Fruit fly (Drosophila melanogaster): ENCODE measurements around the gene CG10853.

The CG10853 gene

DNA sequence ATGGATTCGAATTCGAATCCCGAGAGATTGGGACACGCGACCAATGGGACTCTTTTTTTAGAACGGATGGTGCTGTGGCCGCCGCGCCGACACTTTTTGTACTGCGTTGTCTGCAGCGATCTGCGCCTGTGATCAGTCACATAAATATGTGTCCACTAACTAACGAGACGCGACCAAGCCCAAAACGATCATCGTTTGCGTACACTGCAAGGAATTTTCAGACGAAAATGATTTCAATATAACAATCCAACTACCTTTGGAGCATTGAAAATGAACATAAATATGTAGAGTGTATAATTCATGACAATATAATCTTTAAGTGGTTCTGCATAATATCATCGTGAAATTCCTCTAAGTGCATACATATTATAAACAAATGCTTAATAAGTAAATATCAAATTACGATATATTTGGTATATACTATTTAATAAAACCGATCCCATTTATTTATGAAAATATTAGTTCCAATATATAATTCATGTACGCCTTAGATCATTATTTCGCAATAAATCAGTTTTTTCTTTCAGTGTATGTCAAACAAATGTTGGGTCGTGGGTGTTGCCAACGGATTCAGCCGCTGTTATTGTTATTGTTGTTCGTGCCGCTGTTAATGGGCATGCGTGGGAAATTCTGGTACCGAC is 12.0 kb upstream of the CG10853 start, which contains the start of gene Eip63F-1 (continued):
- TF ChIP-seq her (GFP tag; optimal IDR thresholded peaks at IDR 0.05) (no peak), Dfd (GFP tag; optimal IDR thresholded peaks at IDR 0.05) (no peak), vfl (GFP tag; optimal IDR thresholded peaks at IDR 0.05) (no peak), Oaz (GFP tag; IDR thresholded peaks at IDR 0.05) (no peak), CG32767 (GFP tag; IDR thresholded peaks at IDR 0.05) (peak; percentile 24; the same call in 1 of the 2 replicates), sob (GFP tag; IDR thresholded peaks at IDR 0.05) (no peak), Fer3 (tag; optimal IDR thresholded peaks at IDR 0.05) (peak; percentile 61), Ssrp (tag; optimal IDR thresholded peaks at IDR 0.05) (peak; percentile 71), CG18011 (GFP tag; optimal IDR thresholded peaks at IDR 0.05) (no peak), croc (GFP tag; conservative IDR thresholded peaks at IDR 0.05) (no peak; the same call in 2 of the 3 replicates), jumu (GFP tag; optimal IDR thresholded peaks at IDR 0.05) (no peak), Asciz (GFP tag; optimal IDR thresholded peaks at IDR 0.05) (peak; percentile 63), phol (tag; optimal IDR thresholded peaks at IDR 0.05) (peak; percentile 78), Chrac-16 (GFP tag; optimal IDR thresholded peaks at IDR 0.05) (peak; percentile 37), CG7556 (GFP tag; optimal IDR thresholded peaks at IDR 0.05) (peak; percentile 68), CG12942 (GFP tag; optimal IDR thresholded peaks at IDR 0.05) (peak; percentile 42), sr (GFP tag; IDR thresholded peaks at IDR 0.05) (peak; percentile 76), CG11723 (GFP tag; optimal IDR thresholded peaks at IDR 0.05) (no peak), CG8281 (tag; optimal IDR thresholded peaks at IDR 0.05) (peak; percentile 38), tup (GFP tag; optimal IDR thresholded peaks at IDR 0.05) (no peak), CG32532 (GFP tag; IDR thresholded peaks at IDR 0.05) (peak; percentile 55), gro (GFP tag; optimal IDR thresholded peaks at IDR 0.05) (no peak), gem (tag; optimal IDR thresholded peaks at IDR 0.05) (peak; percentile 82), Nf-YB (GFP tag; optimal IDR thresholded peaks at IDR 0.05) (peak; percentile 52), CG11085 (GFP tag; IDR thresholded peaks at IDR 0.05) (no peak), unc-4 (GFP tag; IDR thresholded peaks at IDR 0.05; ENCODE audit: partially characterized antibody) (no peak), CG10654 (GFP tag; optimal IDR thresholded peaks at IDR 0.05) (peak; percentile 63), az2 (GFP tag; optimal IDR thresholded peaks at IDR 0.05) (peak; percentile 45), D (optimal IDR thresholded peaks at IDR 0.05) (no peak), D (GFP tag; optimal IDR thresholded peaks at IDR 0.05) (peak; percentile 52), nom (GFP tag; optimal IDR thresholded peaks at IDR 0.05) (no peak), tin (GFP tag; optimal IDR thresholded peaks at IDR 0.05) (peak; percentile 55), CG4820 (GFP tag; optimal IDR thresholded peaks at IDR 0.05) (peak; percentile 35), insv (GFP tag; optimal IDR thresholded peaks at IDR 0.05) (no peak), CG17359 (tag; optimal IDR thresholded peaks at IDR 0.05) (peak; percentile 65), dmrt99B (tag; optimal IDR thresholded peaks at IDR 0.05) (peak; percentile 71), CG34422 (GFP tag; IDR thresholded peaks at IDR 0.05) (no peak), CG13775 (GFP tag; optimal IDR thresholded peaks at IDR 0.05) (peak; percentile 55), hb (GFP tag; IDR thresholded peaks at IDR 0.05; ENCODE audit: partially characterized antibody) (no peak), Camta (GFP tag; optimal IDR thresholded peaks at IDR 0.05) (no peak), PHDP (tag; optimal IDR thresholded peaks at IDR 0.05) (peak; percentile 70), CG4730 (GFP tag; IDR thresholded peaks at IDR 0.05) (no peak), Awh (GFP tag; IDR thresholded peaks at IDR 0.05) (no peak), bab2 (GFP tag; optimal IDR thresholded peaks at IDR 0.05) (no peak), TFAM (GFP tag; optimal IDR thresholded peaks at IDR 0.05) (no peak), NFAT (GFP tag; IDR thresholded peaks at IDR 0.05) (no peak), abd-A (tag; optimal IDR thresholded peaks at IDR 0.05) (no peak), ara (GFP tag; IDR thresholded peaks at IDR 0.05) (no peak), CG14710 (tag; optimal IDR thresholded peaks at IDR 0.05) (peak; percentile 42), CG4282 (GFP tag; optimal IDR thresholded peaks at IDR 0.05) (no peak), CG5953 (GFP tag; IDR thresholded peaks at IDR 0.05) (peak; percentile 37; the same call in 1 of the 2 replicates)
